Worm (Caenorhabditis elegans): ENCODE data around the gene phf-31.

DNA sequence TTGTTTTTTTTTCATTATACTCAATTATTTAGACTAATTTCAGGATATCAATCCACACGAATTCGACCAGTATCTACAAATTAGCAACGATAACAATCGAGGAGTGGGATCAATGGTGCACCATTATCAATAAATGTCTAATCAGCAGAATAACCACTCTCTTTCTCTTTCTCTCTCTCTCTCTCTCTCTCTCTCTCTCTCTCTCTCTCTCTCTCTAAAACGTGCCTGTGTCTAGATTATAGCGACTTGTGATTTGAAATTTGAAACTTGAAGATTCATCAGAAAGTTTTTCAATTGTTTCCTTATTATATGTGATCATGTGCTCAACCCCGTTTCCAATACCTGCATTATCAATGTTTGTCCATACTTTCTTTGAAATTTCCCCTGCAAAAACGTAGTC, 12.4 kb downstream of the phf-31 start:
- TF ChIP-seq lim-6 (tag; optimal IDR thresholded peaks at IDR 0.05) (no peak), ama-1 (optimal IDR thresholded peaks at IDR 0.05) (no peak), fkh-10 (GFP tag; optimal IDR thresholded peaks at IDR 0.05) (no peak), zip-5 (tag; optimal IDR thresholded peaks at IDR 0.05) (no peak), hlh-15 (tag; optimal IDR thresholded peaks at IDR 0.05) (no peak), C38D4.7 (GFP tag; optimal IDR thresholded peaks at IDR 0.05) (no peak), unc-86 (tag; optimal IDR thresholded peaks at IDR 0.05) (no peak), unc-55 (GFP tag; optimal IDR thresholded peaks at IDR 0.05) (no peak), npax-4 (tag; optimal IDR thresholded peaks at IDR 0.05) (no peak), dve-1 (tag; optimal IDR thresholded peaks at IDR 0.05) (no peak), ceh-2 (tag; optimal IDR thresholded peaks at IDR 0.05) (no peak)
